Fruit fly (Drosophila melanogaster) whole organism, embryonic: ENCODE measurements around the gene CG18649.

Experiments used
- CG10147 ChIP-seq: fragments of 200-800 bp; sonication (Bioruptor generic); optimal IDR thresholded peaks from 2 replicates; lab custom pipeline; 2019; ENCODE audit warnings: missing biosample characterization, mild to moderate bottlenecking, missing genetic modification characterization, moderate library complexity
- CG10267 ChIP-seq: fragments of 200-800 bp; sonication (Bioruptor generic); optimal IDR thresholded peaks from 2 replicates; lab custom pipeline; 2018; ENCODE audit warnings: missing biosample characterization, mild to moderate bottlenecking, missing genetic modification characterization, moderate library complexity
- CG10366 ChIP-seq: fragments of 200-800 bp; sonication (Bioruptor generic); IDR thresholded peaks from 2 replicates; pipeline ENCODE4 v1.3.6; 2022; ENCODE audit warnings: missing biosample characterization, missing genetic modification characterization
- CG10462 ChIP-seq: fragments of 200-800 bp; sonication (Bioruptor generic); optimal IDR thresholded peaks from 2 replicates; lab custom pipeline; 2016; ENCODE audit warnings: missing biosample characterization, missing genetic modification characterization
- CG11093 ChIP-seq: fragments of 200-800 bp; sonication (Bioruptor generic); IDR thresholded peaks from 3 replicates; pipeline ENCODE4 v1.3.6; 2022; ENCODE audit warnings: missing biosample characterization, missing genetic modification characterization
- CG11456 ChIP-seq: fragments of 200-800 bp; sonication (Bioruptor generic); IDR thresholded peaks from 3 replicates; pipeline ENCODE4 v1.3.6; 2022; ENCODE audit warnings: missing biosample characterization, missing genetic modification characterization
- CG11723 ChIP-seq: fragments of 200-800 bp; sonication (Bioruptor generic); optimal IDR thresholded peaks from 2 replicates; lab custom pipeline; 2017; ENCODE audit warnings: missing biosample characterization, mild to moderate bottlenecking, missing genetic modification characterization
- CG12299 ChIP-seq: fragments of 200-800 bp; sonication (Bioruptor generic); optimal IDR thresholded peaks from 2 replicates; lab custom pipeline; 2018; ENCODE audit warnings: missing biosample characterization, mild to moderate bottlenecking, missing genetic modification characterization
- CG12659 ChIP-seq: fragments of 200-800 bp; sonication (Bioruptor generic); optimal IDR thresholded peaks from 3 replicates; lab custom pipeline; 2017; ENCODE audit warnings: mild to moderate bottlenecking, missing biosample characterization, missing genetic modification reagents, missing genetic modification characterization
- CG17328 ChIP-seq: fragments of 200-800 bp; sonication (Bioruptor generic); IDR thresholded peaks from 2 replicates; pipeline ENCODE4 v1.3.6; 2022; ENCODE audit warnings: missing biosample characterization, missing genetic modification characterization
- CG17829 ChIP-seq: fragments of 200-800 bp; optimal IDR thresholded peaks from 2 replicates; lab custom pipeline; 2019; ENCODE audit warnings: missing biosample characterization, mild to moderate bottlenecking, missing genetic modification characterization, moderate library complexity
- CG2120 ChIP-seq: fragments of 200-800 bp; sonication (Bioruptor generic); optimal IDR thresholded peaks from 3 replicates; lab custom pipeline; 2016; ENCODE audit warnings: missing biosample characterization, missing genetic modification characterization
- CG2889 ChIP-seq: fragments of 200-800 bp; sonication (Bioruptor generic); IDR thresholded peaks from 3 replicates; pipeline ENCODE4 v1.3.6; 2022; ENCODE audit warnings: missing biosample characterization, missing genetic modification characterization
- CG30403 ChIP-seq: fragments of 200-800 bp; sonication (Bioruptor generic); optimal IDR thresholded peaks from 3 replicates; lab custom pipeline; 2016; ENCODE audit warnings: missing biosample characterization, missing genetic modification characterization
- CG30431 ChIP-seq: fragments of 200-800 bp; sonication (Bioruptor generic); optimal IDR thresholded peaks from 2 replicates; lab custom pipeline; 2017; ENCODE audit warnings: missing biosample characterization, missing genetic modification characterization
- CG4424 ChIP-seq: fragments of 200-800 bp; sonication (Bioruptor generic); optimal IDR thresholded peaks from 3 replicates; lab custom pipeline; 2016; ENCODE audit warnings: missing biosample characterization, missing genetic modification characterization
- CG6175 ChIP-seq: fragments of 200-800 bp; sonication (Bioruptor generic); IDR thresholded peaks from 3 replicates; pipeline ENCODE4 v1.3.6; 2022; ENCODE audit warnings: missing biosample characterization, missing genetic modification characterization
- CG8290 ChIP-seq, 3 experiments: fragments of 200-800 bp; sonication (Bioruptor generic); optimal IDR thresholded peaks; 2 replicates each; lab custom pipeline; 2016 to 2019; ENCODE audit warnings: missing biosample characterization in 3 of 3, missing genetic modification characterization in 3 of 3, mild to moderate bottlenecking in 2 of 3, moderate library complexity in 1 of 3
- CG8944 ChIP-seq: fragments of 200-800 bp; sonication (Bioruptor generic); optimal IDR thresholded peaks from 3 replicates; lab custom pipeline; 2016; ENCODE audit warnings: missing biosample characterization, missing genetic modification characterization
- CoRest ChIP-seq: fragments of 200-800 bp; sonication (Bioruptor generic); optimal IDR thresholded peaks from 3 replicates; lab custom pipeline; 2018; ENCODE audit warnings: missing biosample characterization, mild to moderate bottlenecking, missing genetic modification characterization, moderate library complexity
- Deaf1 ChIP-seq: fragments of 200-800 bp; optimal IDR thresholded peaks from 3 replicates; lab custom pipeline; 2019; ENCODE audit warnings: missing biosample characterization, mild to moderate bottlenecking, missing genetic modification characterization, moderate library complexity
- Dp ChIP-seq: fragments of 200-800 bp; sonication (Bioruptor generic); optimal IDR thresholded peaks from 2 replicates; lab custom pipeline; 2018; ENCODE audit warnings: missing biosample characterization, mild to moderate bottlenecking, missing genetic modification characterization, moderate library complexity
- E2f1 ChIP-seq: fragments of 200-800 bp; sonication (Bioruptor generic); IDR thresholded peaks from 2 replicates; pipeline ENCODE4 v1.3.6; 2022; ENCODE audit warnings: missing biosample characterization, missing genetic modification characterization
- Fer1 ChIP-seq: fragments of 200-800 bp; sonication (Bioruptor generic); optimal IDR thresholded peaks from 2 replicates; lab custom pipeline; 2017; ENCODE audit warnings: missing biosample characterization, mild to moderate bottlenecking, missing genetic modification characterization
- Fer2 ChIP-seq: fragments of 200-800 bp; sonication (Bioruptor generic); optimal IDR thresholded peaks from 2 replicates; lab custom pipeline; 2018; ENCODE audit warnings: missing biosample characterization, mild to moderate bottlenecking, missing genetic modification characterization, moderate library complexity
- GATAe ChIP-seq: fragments of 200-800 bp; sonication (Bioruptor generic); conservative IDR thresholded peaks from 2 replicates; pipeline ENCODE4 v1.3.6; 2022; ENCODE audit warnings: missing biosample characterization, missing genetic modification characterization
- HHEX ChIP-seq: fragments of 200-800 bp; sonication (Bioruptor generic); optimal IDR thresholded peaks from 3 replicates; lab custom pipeline; 2017; ENCODE audit warnings: missing biosample characterization, mild to moderate bottlenecking, missing genetic modification characterization, missing genetic modification reagents
- HmgD ChIP-seq: fragments of 200-800 bp; sonication (Bioruptor generic); optimal IDR thresholded peaks from 3 replicates; lab custom pipeline; 2016; ENCODE audit warnings: missing biosample characterization, missing genetic modification characterization
- Hr3 ChIP-seq: fragments of 200-800 bp; sonication (Bioruptor generic); optimal IDR thresholded peaks from 3 replicates; lab custom pipeline; 2016; ENCODE audit warnings: missing biosample characterization, missing genetic modification characterization
- Kr ChIP-seq: fragments of 200-800 bp; sonication (Bioruptor generic); optimal IDR thresholded peaks from 2 replicates; lab custom pipeline; 2017; ENCODE audit warnings: missing biosample characterization, mild to moderate bottlenecking, missing genetic modification characterization
- Med ChIP-seq: fragments of 200-800 bp; sonication (Bioruptor generic); peaks from one replicate; lab custom pipeline; 2016; ENCODE audit warnings: missing biosample characterization, missing genetic modification characterization, mild to moderate bottlenecking, inconsistent platforms, moderate library complexity
- NfI ChIP-seq: fragments of 200-800 bp; sonication (Bioruptor generic); optimal IDR thresholded peaks from 3 replicates; lab custom pipeline; 2018; ENCODE audit warnings: missing biosample characterization, mild to moderate bottlenecking, missing genetic modification characterization, moderate library complexity
- Ravus ChIP-seq: fragments of 200-800 bp; sonication (Bioruptor generic); IDR thresholded peaks from 2 replicates; pipeline ENCODE4 v1.3.6; 2022; ENCODE audit warnings: missing biosample characterization, missing genetic modification characterization
- Xbp1 ChIP-seq: fragments of 200-800 bp; sonication (Bioruptor generic); optimal IDR thresholded peaks from 3 replicates; lab custom pipeline; 2016; ENCODE audit warnings: missing biosample characterization, mild to moderate bottlenecking, missing genetic modification characterization
- abd-A ChIP-seq: fragments of 200-800 bp; sonication (Bioruptor generic); optimal IDR thresholded peaks from 3 replicates; lab custom pipeline; 2019; ENCODE audit warnings: missing biosample characterization, mild to moderate bottlenecking, missing genetic modification characterization, moderate library complexity
- ato ChIP-seq: fragments of 200-800 bp; sonication (Bioruptor generic); IDR thresholded peaks from 2 replicates; pipeline ENCODE4 v1.3.6; 2022; ENCODE audit warnings: missing biosample characterization, missing genetic modification characterization; ENCODE audit not compliant: partially characterized antibody
- br ChIP-seq: fragments of >200 bp; optimal IDR thresholded peaks from 2 replicates; lab custom pipeline; 2017
- caup ChIP-seq: fragments of 200-800 bp; sonication (Bioruptor generic); optimal IDR thresholded peaks from 3 replicates; lab custom pipeline; 2017; ENCODE audit warnings: missing biosample characterization, mild to moderate bottlenecking, missing genetic modification characterization, moderate library complexity; ENCODE audit not compliant: severe bottlenecking
- crc ChIP-seq: fragments of 200-800 bp; sonication (Bioruptor generic); optimal IDR thresholded peaks from 2 replicates; lab custom pipeline; 2016; ENCODE audit warnings: missing biosample characterization, missing genetic modification characterization
- dysf ChIP-seq: fragments of 200-800 bp; sonication (Bioruptor generic); IDR thresholded peaks from 3 replicates; pipeline ENCODE4 v1.3.6; 2022; ENCODE audit warnings: missing biosample characterization, missing genetic modification characterization
- fd96Cb ChIP-seq: fragments of 200-800 bp; sonication (Bioruptor generic); optimal IDR thresholded peaks from 2 replicates; lab custom pipeline; 2018; ENCODE audit warnings: missing biosample characterization, mild to moderate bottlenecking, missing genetic modification characterization, moderate library complexity
- grau ChIP-seq: fragments of 200-800 bp; optimal IDR thresholded peaks from 3 replicates; lab custom pipeline; 2019; ENCODE audit warnings: missing biosample characterization, mild to moderate bottlenecking, missing genetic modification characterization, moderate library complexity
- hb ChIP-seq: fragments of 200-800 bp; sonication (Bioruptor generic); IDR thresholded peaks from 3 replicates; pipeline ENCODE4 v1.3.6; 2022; ENCODE audit warnings: missing biosample characterization, missing genetic modification characterization; ENCODE audit not compliant: partially characterized antibody
- ind ChIP-seq: fragments of 200-800 bp; sonication (Bioruptor generic); optimal IDR thresholded peaks from 3 replicates; lab custom pipeline; 2016; ENCODE audit warnings: missing biosample characterization, missing genetic modification characterization
- lab ChIP-seq: fragments of 200-800 bp; sonication (Bioruptor generic); optimal IDR thresholded peaks from 3 replicates; lab custom pipeline; 2017; ENCODE audit warnings: missing biosample characterization, missing genetic modification characterization, mild to moderate bottlenecking, moderate library complexity, missing genetic modification reagents
- lov ChIP-seq, 2 experiments: fragments of 200-800 bp in 1 of 2; fragments of >200 bp in 1 of 2; sonication (Bioruptor generic) in 1 of 2; IDR thresholded peaks in 1 of 2; optimal IDR thresholded peaks in 1 of 2; 2 replicates in 1 of 2; 3 replicates in 1 of 2; pipeline versions ENCODE4 v1.3.6 to Lab custom; 2017 to 2022; ENCODE audit warnings: missing biosample characterization in 1 of 2, missing genetic modification characterization in 1 of 2
- rib ChIP-seq: fragments of 200-800 bp; sonication (Bioruptor generic); IDR thresholded peaks from 2 replicates; pipeline ENCODE4 v1.3.6; 2022; ENCODE audit warnings: missing biosample characterization, missing genetic modification characterization
- sim ChIP-seq: fragments of 200-800 bp; sonication (Bioruptor generic); IDR thresholded peaks from 2 replicates; pipeline ENCODE4 v1.3.6; 2022; ENCODE audit warnings: missing biosample characterization, missing genetic modification characterization
- tap ChIP-seq: fragments of 200-800 bp; optimal IDR thresholded peaks from 3 replicates; lab custom pipeline; 2019; ENCODE audit warnings: missing biosample characterization, mild to moderate bottlenecking, missing genetic modification characterization, moderate library complexity

Gene CG18649

dm6 chr3L:15034061-15034713 lies 19.7 kb downstream of the CG18649 start (continued):
- TF ChIP-seq lov (optimal IDR thresholded peaks at IDR 0.05; lab: Kevin White, UChicago) (no peak), lov (GFP tag; IDR thresholded peaks at IDR 0.05; lab: Robert Waterston, UW) (no peak), ind (GFP tag; lab: Kevin White, UChicago) (peak; percentile 68), NfI (peak; percentile 36), CG2120 (GFP tag; lab: Kevin White, UChicago) (peak; percentile 35), CG8944 (GFP tag; lab: Kevin White, UChicago) (no peak), dysf (0 out of 3 replicates have a peak, but pooled peaks have one; percentile 27), CG30431 (GFP tag; lab: Kevin White, UChicago) (no peak), CG4424 (peak; percentile 13), CG12299 (tag; lab: Kevin White, UChicago) (peak; percentile 24), GATAe (GFP tag; lab: Robert Waterston, UW) (no peak), CG17829 (peak; percentile 26), CG17328 (GFP tag; lab: Robert Waterston, UW) (no peak), lab (peak; percentile 58), CG11456 (peak; percentile 32; the same call in 1 of the 3 replicates), CG2889 (GFP tag; lab: Robert Waterston, UW) (no peak), CG10462 (no peak), abd-A (peak; percentile 34), rib (no peak), HmgD (GFP tag; lab: Kevin White, UChicago) (no peak), Med (GFP tag; lab: Kevin White, UChicago) (peak; percentile 56), Dp (no peak), Fer1 (GFP tag; lab: Kevin White, UChicago) (peak; percentile 67), CG12659 (peak; percentile 48), CG10366 (GFP tag; lab: Robert Waterston, UW) (no peak), tap (tag; lab: Kevin White, UChicago) (peak; percentile 12), ato (no peak), Ravus (GFP tag; lab: Robert Waterston, UW) (no peak), CG10147 (GFP tag; lab: Kevin White, UChicago) (peak; percentile 59), Hr3 (GFP tag; lab: Kevin White, UChicago) (peak; percentile 16), CoRest (tag; lab: Kevin White, UChicago) (peak; percentile 53), CG30403 (peak; percentile 29), CG11723 (peak; percentile 6), Kr (GFP tag; lab: Kevin White, UChicago) (no peak), sim (GFP tag; lab: Robert Waterston, UW) (no peak), hb (GFP tag; lab: Robert Waterston, UW) (no peak), caup (GFP tag; lab: Kevin White, UChicago) (peak; percentile 48), CG11093 (GFP tag; lab: Robert Waterston, UW) (no peak), CG6175 (GFP tag; lab: Robert Waterston, UW) (no peak), Xbp1 (GFP tag; lab: Kevin White, UChicago) (peak; percentile 7), HHEX (GFP tag; lab: Kevin White, UChicago) (no peak), Fer2 (tag; lab: Kevin White, UChicago) (peak; percentile 6), crc (GFP tag; lab: Kevin White, UChicago) (no peak), CG8290 (GFP tag; optimal IDR thresholded peaks at IDR 0.05; lab: Kevin White, UChicago) (no peak), CG8290 (tag; optimal IDR thresholded peaks at IDR 0.05; lab: Kevin White, UChicago) (no peak), E2f1 (GFP tag; lab: Robert Waterston, UW) (no peak), fd96Cb (peak; percentile 6), CG10267 (tag; lab: Kevin White, UChicago) (peak; percentile 44), grau (tag; lab: Kevin White, UChicago) (peak; percentile 69), Deaf1 (peak; percentile 64), br (lab: Kevin White, UChicago) (no peak)
